Fruit fly (Drosophila melanogaster) whole organism, embryonic: ENCODE data around the gene CG14352.

Source experiments
- Abd-B ChIP-seq: fragments of 200-800 bp; sonication (Bioruptor generic); optimal IDR thresholded peaks from 2 replicates; lab custom pipeline; 2018; ENCODE audit warnings: missing biosample characterization, mild to moderate bottlenecking, missing genetic modification characterization, moderate library complexity
- Awh ChIP-seq: fragments of 200-800 bp; sonication (Bioruptor generic); IDR thresholded peaks from 2 replicates; pipeline ENCODE4, ENCODE4 v1.3.6; 2022; ENCODE audit warnings: missing biosample characterization, missing genetic modification characterization
- B-H2 ChIP-seq: fragments of 200-800 bp; sonication (Bioruptor generic); optimal IDR thresholded peaks from 2 replicates; lab custom pipeline; 2018; ENCODE audit warnings: missing biosample characterization, mild to moderate bottlenecking, missing genetic modification characterization
- Bgb ChIP-seq: fragments of 200-800 bp; sonication (Bioruptor generic); IDR thresholded peaks from 2 replicates; pipeline ENCODE4 v1.3.6; 2022; ENCODE audit warnings: missing biosample characterization, missing genetic modification characterization; ENCODE audit not compliant: partially characterized antibody
- BtbVII ChIP-seq: fragments of 200-800 bp; sonication (Bioruptor generic); optimal IDR thresholded peaks from 3 replicates; lab custom pipeline; 2017; ENCODE audit warnings: missing biosample characterization, mild to moderate bottlenecking, missing genetic modification characterization
- CG10543 ChIP-seq: fragments of 200-800 bp; sonication (Bioruptor generic); optimal IDR thresholded peaks from 3 replicates; lab custom pipeline; 2017; ENCODE audit warnings: missing biosample characterization, mild to moderate bottlenecking, missing genetic modification characterization, moderate library complexity
- CG11247 ChIP-seq: fragments of 200-800 bp; sonication (Bioruptor generic); IDR thresholded peaks from 2 replicates; pipeline ENCODE4 v1.3.6; 2022; ENCODE audit warnings: missing biosample characterization, missing genetic modification characterization
- CG11695 ChIP-seq: fragments of 200-800 bp; sonication (Bioruptor generic); IDR thresholded peaks from 3 replicates; pipeline ENCODE4 v1.3.6; 2022; ENCODE audit warnings: missing biosample characterization, missing genetic modification characterization
- CG15601 ChIP-seq: fragments of 200-800 bp; sonication (Bioruptor generic); optimal IDR thresholded peaks from 3 replicates; lab custom pipeline; 2019; ENCODE audit warnings: missing biosample characterization, mild to moderate bottlenecking, missing genetic modification characterization, moderate library complexity
- CG16779 ChIP-seq: fragments of 200-800 bp; sonication (Bioruptor generic); IDR thresholded peaks from 2 replicates; pipeline ENCODE4 v1.3.6; 2022; ENCODE audit warnings: missing biosample characterization, missing genetic modification characterization
- CG17328 ChIP-seq: fragments of 200-800 bp; sonication (Bioruptor generic); IDR thresholded peaks from 2 replicates; pipeline ENCODE4 v1.3.6; 2022; ENCODE audit warnings: missing biosample characterization, missing genetic modification characterization
- CG2199 ChIP-seq: fragments of 200-800 bp; sonication (Bioruptor generic); IDR thresholded peaks from 3 replicates; pipeline ENCODE4 v1.3.6; 2022; ENCODE audit warnings: missing biosample characterization, missing genetic modification characterization
- CG34422 ChIP-seq: fragments of 200-800 bp; sonication (Bioruptor generic); IDR thresholded peaks from 3 replicates; pipeline ENCODE4 v1.3.6; 2022; ENCODE audit warnings: missing biosample characterization, missing genetic modification characterization
- CG4424 ChIP-seq: fragments of 200-800 bp; sonication (Bioruptor generic); optimal IDR thresholded peaks from 3 replicates; lab custom pipeline; 2016; ENCODE audit warnings: missing biosample characterization, missing genetic modification characterization
- CG4854 ChIP-seq: fragments of 200-800 bp; sonication (Bioruptor generic); optimal IDR thresholded peaks from 2 replicates; lab custom pipeline; 2016; ENCODE audit warnings: missing biosample characterization, missing genetic modification characterization, inconsistent platforms
- CG7556 ChIP-seq: fragments of 200-800 bp; sonication (Bioruptor generic); optimal IDR thresholded peaks from 2 replicates; lab custom pipeline; 2017; ENCODE audit warnings: missing biosample characterization, mild to moderate bottlenecking, missing genetic modification characterization
- CG8924 ChIP-seq: fragments of 200-800 bp; optimal IDR thresholded peaks from 3 replicates; lab custom pipeline; 2019; ENCODE audit warnings: missing biosample characterization, mild to moderate bottlenecking, missing genetic modification characterization, moderate library complexity
- ERR ChIP-seq: fragments of 200-800 bp; sonication (Bioruptor generic); optimal IDR thresholded peaks from 2 replicates; lab custom pipeline; 2016; ENCODE audit warnings: missing biosample characterization, missing genetic modification characterization
- Hmr ChIP-seq: fragments of 200-800 bp; sonication (Bioruptor generic); optimal IDR thresholded peaks from 3 replicates; lab custom pipeline; 2017; ENCODE audit warnings: mild to moderate bottlenecking, missing biosample characterization, missing genetic modification reagents, missing genetic modification characterization
- NC2β ChIP-seq: fragments of 200-800 bp; sonication (Bioruptor generic); optimal IDR thresholded peaks from 2 replicates; lab custom pipeline; 2016; ENCODE audit warnings: missing biosample characterization, missing genetic modification characterization
- NFAT ChIP-seq: fragments of 200-800 bp; sonication (Bioruptor generic); IDR thresholded peaks from 2 replicates; pipeline ENCODE4 v1.3.6; 2022; ENCODE audit warnings: missing biosample characterization, missing genetic modification characterization
- Neu2 ChIP-seq: fragments of 200-800 bp; sonication (Bioruptor generic); optimal IDR thresholded peaks from 3 replicates; lab custom pipeline; 2016; ENCODE audit warnings: missing biosample characterization, missing genetic modification characterization, borderline replicate concordance
- Opbp ChIP-seq: fragments of 200-800 bp; sonication (Bioruptor generic); IDR thresholded peaks from 3 replicates; pipeline ENCODE4 v1.3.6; 2022; ENCODE audit warnings: missing biosample characterization, missing genetic modification characterization; ENCODE audit not compliant: partially characterized antibody
- Scr ChIP-seq: fragments of 200-800 bp; sonication (Bioruptor generic); IDR thresholded peaks from 2 replicates; pipeline ENCODE4 v1.3.6; 2022; ENCODE audit warnings: missing biosample characterization, missing genetic modification characterization; ENCODE audit not compliant: partially characterized antibody
- Xrp1 ChIP-seq: fragments of 200-800 bp; sonication (Bioruptor generic); IDR thresholded peaks from 2 replicates; pipeline ENCODE4 v1.3.6; 2022; ENCODE audit warnings: missing biosample characterization, missing genetic modification characterization
- ara ChIP-seq: fragments of 200-800 bp; sonication (Bioruptor generic); IDR thresholded peaks from 2 replicates; pipeline ENCODE4 v1.3.6; 2022; ENCODE audit warnings: missing biosample characterization, missing genetic modification characterization
- cg ChIP-seq: fragments of 200-800 bp; sonication (Bioruptor generic); optimal IDR thresholded peaks from 3 replicates; lab custom pipeline; 2019; ENCODE audit warnings: missing biosample characterization, mild to moderate bottlenecking, missing genetic modification characterization, moderate library complexity
- chinmo ChIP-seq: fragments of 200-800 bp; sonication (Bioruptor generic); IDR thresholded peaks from 4 replicates; pipeline ENCODE4 v1.3.6; 2022; ENCODE audit warnings: missing biosample characterization, missing genetic modification characterization; ENCODE audit not compliant: partially characterized antibody
- chm ChIP-seq: fragments of 200-800 bp; sonication (Bioruptor generic); IDR thresholded peaks from 2 replicates; pipeline ENCODE4 v1.3.6; 2022; ENCODE audit warnings: missing biosample characterization, missing genetic modification characterization
- dmrt11E ChIP-seq: fragments of 200-800 bp; sonication (Bioruptor generic); optimal IDR thresholded peaks from 3 replicates; lab custom pipeline; 2018; ENCODE audit warnings: missing biosample characterization, mild to moderate bottlenecking, missing genetic modification characterization, moderate library complexity
- dpn ChIP-seq, 2 experiments: fragments of 200-800 bp; sonication (Bioruptor generic); optimal IDR thresholded peaks; 3 replicates each; lab custom pipeline; 2016; ENCODE audit warnings: missing biosample characterization in 2 of 2, missing genetic modification characterization in 2 of 2
- ewg ChIP-seq: fragments of 200-800 bp; sonication (Bioruptor generic); optimal IDR thresholded peaks from 3 replicates; lab custom pipeline; 2017; ENCODE audit warnings: mild to moderate bottlenecking, missing biosample characterization, missing genetic modification reagents, missing genetic modification characterization
- mam ChIP-seq: fragments of 200-800 bp; sonication (Bioruptor generic); optimal IDR thresholded peaks from 3 replicates; lab custom pipeline; 2016; ENCODE audit warnings: missing biosample characterization, missing genetic modification characterization
- nau ChIP-seq: fragments of 200-800 bp; sonication (Bioruptor generic); optimal IDR thresholded peaks from 3 replicates; lab custom pipeline; 2017; ENCODE audit warnings: missing biosample characterization, mild to moderate bottlenecking, missing genetic modification characterization, missing genetic modification reagents
- onecut ChIP-seq: fragments of 200-800 bp; sonication (Bioruptor generic); IDR thresholded peaks from 2 replicates; pipeline ENCODE4 v1.3.6; 2022; ENCODE audit warnings: missing biosample characterization, missing genetic modification characterization
- pan ChIP-seq, 4 experiments: fragments of >200 bp in 3 of 4; fragments of 200-800 bp in 1 of 4; sonication (Bioruptor generic) in 1 of 4; optimal IDR thresholded peaks in 3 of 4; IDR thresholded peaks in 1 of 4; 2 replicates each; pipeline versions ENCODE4 v1.3.6 to Lab custom; 2017 to 2022; ENCODE audit warnings: missing biosample characterization in 2 of 4, missing genetic modification characterization in 2 of 4, mixed read lengths in 1 of 4
- pb ChIP-seq: fragments of 200-800 bp; sonication (Bioruptor generic); optimal IDR thresholded peaks from 3 replicates; lab custom pipeline; 2016; ENCODE audit warnings: missing biosample characterization, missing genetic modification characterization
- phol ChIP-seq: fragments of 200-800 bp; sonication (Bioruptor generic); optimal IDR thresholded peaks from 3 replicates; lab custom pipeline; 2018; ENCODE audit warnings: missing biosample characterization, mild to moderate bottlenecking, missing genetic modification characterization, moderate library complexity
- row ChIP-seq: fragments of 200-800 bp; sonication (Bioruptor generic); IDR thresholded peaks from 3 replicates; pipeline ENCODE4 v1.3.6; 2022; ENCODE audit warnings: missing biosample characterization, missing genetic modification characterization
- slp2 ChIP-seq: fragments of 200-800 bp; sonication (Bioruptor generic); optimal IDR thresholded peaks from 2 replicates; lab custom pipeline; 2016; ENCODE audit warnings: missing biosample characterization, missing genetic modification characterization
- sob ChIP-seq: fragments of 200-800 bp; sonication (Bioruptor generic); IDR thresholded peaks from 2 replicates; pipeline ENCODE4 v1.3.6; 2022; ENCODE audit warnings: missing biosample characterization, missing genetic modification characterization
- sqz ChIP-seq: fragments of 200-800 bp; sonication (Bioruptor generic); optimal IDR thresholded peaks from 3 replicates; lab custom pipeline; 2018; ENCODE audit warnings: missing biosample characterization, mild to moderate bottlenecking, missing genetic modification characterization
- tgo ChIP-seq: fragments of 200-800 bp; sonication (Bioruptor generic); IDR thresholded peaks from 3 replicates; pipeline ENCODE4 v1.3.6; 2022; ENCODE audit warnings: missing biosample characterization, missing genetic modification characterization
- trem ChIP-seq: fragments of 200-800 bp; optimal IDR thresholded peaks from 3 replicates; lab custom pipeline; 2019; ENCODE audit warnings: missing biosample characterization, mild to moderate bottlenecking, missing genetic modification characterization, moderate library complexity
- unc-4 ChIP-seq: fragments of 200-800 bp; sonication (Bioruptor generic); IDR thresholded peaks from 2 replicates; pipeline ENCODE4 v1.3.6; 2022; ENCODE audit warnings: missing biosample characterization, missing genetic modification characterization; ENCODE audit not compliant: partially characterized antibody
- vvl ChIP-seq: fragments of 200-800 bp; sonication (Bioruptor generic); IDR thresholded peaks from 2 replicates; pipeline ENCODE4 v1.3.6; 2022; ENCODE audit warnings: missing biosample characterization, missing genetic modification characterization
- wdn ChIP-seq: fragments of 200-800 bp; sonication (Bioruptor generic); IDR thresholded peaks from 2 replicates; pipeline ENCODE4 v1.3.6; 2022; ENCODE audit warnings: missing biosample characterization, missing genetic modification characterization
- zf30C ChIP-seq: fragments of 200-800 bp; sonication (Bioruptor generic); optimal IDR thresholded peaks from 3 replicates; lab custom pipeline; 2018; ENCODE audit warnings: missing biosample characterization, mild to moderate bottlenecking, missing genetic modification characterization

CG14352 gene

dm6 chr2L:1651053-1651452, 39.8 kb downstream of the CG14352 start, which contains the start of gene chinmo (continued):
- no peak for TF ChIP-seq CG7556 (GFP tag; lab: Kevin White, UChicago)
- TF ChIP-seq row (GFP tag; lab: Robert Waterston, UW) = peak; percentile 20; the same call in 1 of the 3 replicates
- peak; percentile 23; the same call in 1 of the 2 replicates for TF ChIP-seq onecut (GFP tag; lab: Robert Waterston, UW)
- TF ChIP-seq CG16779 = peak; percentile 68
- TF ChIP-seq ewg = peak; percentile 38
- TF ChIP-seq BtbVII (GFP tag; lab: Kevin White, UChicago) = peak; percentile 38
- peak; percentile 58; the same call in 1 of the 2 replicates for TF ChIP-seq NFAT
- peak; percentile 45; the same call in 1 of the 2 replicates for TF ChIP-seq CG11247 (GFP tag; lab: Robert Waterston, UW)
- 0 out of 3 replicates have a peak, but pooled peaks have one; percentile 28 for TF ChIP-seq CG11695 (GFP tag; lab: Robert Waterston, UW)
- 0 out of 2 replicates have a peak, but pooled peaks have one; percentile 39 for TF ChIP-seq sob
- TF ChIP-seq CG34422 (GFP tag; lab: Robert Waterston, UW) = peak; percentile 51; the same call in 1 of the 3 replicates
- peak; percentile 64; the same call in 1 of the 3 replicates for TF ChIP-seq Opbp (GFP tag; lab: Robert Waterston, UW)
- TF ChIP-seq Bgb (GFP tag; lab: Robert Waterston, UW) = peak; percentile 54; the same call in 1 of the 2 replicates
- TF ChIP-seq Awh = peak; percentile 60; the same call in 1 of the 2 replicates
- TF ChIP-seq CG2199 (GFP tag; lab: Robert Waterston, UW) = 0 out of 3 replicates have a peak, but pooled peaks have one; percentile 38
- 0 out of 2 replicates have a peak, but pooled peaks have one; percentile 31 for TF ChIP-seq unc-4 (GFP tag; lab: Robert Waterston, UW)
- TF ChIP-seq CG10543 (GFP tag; lab: Kevin White, UChicago) = peak; percentile 56
- TF ChIP-seq sqz (GFP tag; lab: Kevin White, UChicago) = no peak
- TF ChIP-seq ara (GFP tag; lab: Robert Waterston, UW) = 0 out of 2 replicates have a peak, but pooled peaks have one; percentile 19
- TF ChIP-seq CG15601 (tag; lab: Kevin White, UChicago) = no peak

- TF ChIP-seq mam (GFP tag; lab: Kevin White, UChicago) = no peak
- no peak for TF ChIP-seq B-H2 (GFP tag; lab: Kevin White, UChicago)
- no peak for TF ChIP-seq Neu2 (GFP tag; lab: Kevin White, UChicago)
- no peak for TF ChIP-seq wdn
- TF ChIP-seq tgo (GFP tag; lab: Robert Waterston, UW) = no peak
- peak in 1 of 2 experiments; percentile 1 for TF ChIP-seq dpn (GFP tag; optimal IDR thresholded peaks at IDR 0.05; lab: Kevin White, UChicago)
- TF ChIP-seq pan (optimal IDR thresholded peaks at IDR 0.05; lab: Kevin White, UChicago) = no peak
- peak in 1 of 2 experiments; percentile 32 for TF ChIP-seq pan (GFP tag; optimal IDR thresholded peaks at IDR 0.05 in 1 of 2, IDR thresholded peaks at IDR 0.05 in 1 of 2)
- no peak for TF ChIP-seq dmrt11E (tag; lab: Kevin White, UChicago)
- 0 out of 2 replicates have a peak, but pooled peaks have one; percentile 10 for TF ChIP-seq CG17328
- TF ChIP-seq phol (tag; lab: Kevin White, UChicago) = no peak
- TF ChIP-seq slp2 (GFP tag; lab: Kevin White, UChicago) = no peak
- peak; percentile 49 for TF ChIP-seq cg
- peak; percentile 24 for TF ChIP-seq CG8924 (tag; lab: Kevin White, UChicago)
- TF ChIP-seq nau = no peak
- peak; percentile 68 for TF ChIP-seq zf30C (GFP tag; lab: Kevin White, UChicago)
- no peak for TF ChIP-seq CG4854 (GFP tag; lab: Kevin White, UChicago)
- TF ChIP-seq CG15601 (tag; lab: Kevin White, UChicago) = no peak
- no peak for TF ChIP-seq pb
- no peak for TF ChIP-seq trem (tag; lab: Kevin White, UChicago)
- no peak for TF ChIP-seq Abd-B (GFP tag; lab: Kevin White, UChicago)
- TF ChIP-seq chm (GFP tag; lab: Robert Waterston, UW) = peak; percentile 41; the same call in 1 of the 2 replicates
- TF ChIP-seq Hmr (GFP tag; lab: Kevin White, UChicago) = peak; percentile 38
- TF ChIP-seq NC2β (GFP tag; lab: Kevin White, UChicago) = no peak
- TF ChIP-seq Xrp1 (GFP tag; lab: Robert Waterston, UW) = 0 out of 2 replicates have a peak, but pooled peaks have one; percentile 24
- 0 out of 2 replicates have a peak, but pooled peaks have one; percentile 23 for TF ChIP-seq vvl (GFP tag; lab: Robert Waterston, UW)
- no peak for TF ChIP-seq ERR
- no peak for TF ChIP-seq CG4424 (GFP tag; lab: Kevin White, UChicago)
- TF ChIP-seq Scr = no peak
- peak; percentile 48; the same call in 1 of the 4 replicates for TF ChIP-seq chinmo (GFP tag; lab: Robert Waterston, UW)
Measured at dm6 chr2L:1651889-1652288, 40.7 kb downstream of the CG14352 start.
